Worm (Caenorhabditis elegans) whole organism, young adult: Measurements from ENCODE around the gene mbk-2.

Experiments used
- C06A6.2 ChIP-seq: fragments of 200-800 bp; sonication (Bioruptor generic); conservative IDR thresholded peaks from 2 replicates; pipeline ENCODE4 v1.3.6; 2022; ENCODE audit warnings: missing genetic modification characterization, missing compliant biosample characterization
- F10E7.11 ChIP-seq: sonication (generic microtip); optimal IDR thresholded peaks from 2 replicates; lab custom pipeline; 2017; ENCODE audit warnings: mild to moderate bottlenecking, missing genetic modification characterization, moderate library complexity, missing compliant biosample characterization
- Y56A3A.18 ChIP-seq: fragments of 200-800 bp; sonication (Bioruptor generic); IDR thresholded peaks from 2 replicates; pipeline ENCODE4 v1.3.6; 2022; ENCODE audit warnings: missing genetic modification reagents, missing genetic modification characterization, missing compliant biosample characterization
- Y79H2A.3 ChIP-seq: fragments of 200-800 bp; sonication (Bioruptor generic); conservative IDR thresholded peaks from 2 replicates; pipeline ENCODE4 v1.3.6; 2022; ENCODE audit warnings: missing genetic modification reagents, missing genetic modification characterization, missing compliant biosample characterization
- Y95B8A.8 ChIP-seq: fragments of 200-800 bp; sonication (Bioruptor generic); IDR thresholded peaks from 2 replicates; pipeline ENCODE4 v1.3.6; 2022; ENCODE audit warnings: missing genetic modification reagents, missing genetic modification characterization, missing compliant biosample characterization
- akir-1 ChIP-seq: fragments of 200-800 bp; sonication (Bioruptor generic); optimal IDR thresholded peaks from 2 replicates; lab custom pipeline; 2018; ENCODE audit warnings: mild to moderate bottlenecking, missing genetic modification characterization, moderate library complexity, missing compliant biosample characterization
- aptf-2 ChIP-seq: fragments of 200-800 bp; sonication (Bioruptor generic); conservative IDR thresholded peaks from 2 replicates; pipeline ENCODE4 v1.3.6; 2022; ENCODE audit warnings: missing genetic modification reagents, missing genetic modification characterization, missing compliant biosample characterization
- attf-6 ChIP-seq: fragments of 200-800 bp; sonication (Bioruptor generic); IDR thresholded peaks from 2 replicates; pipeline ENCODE4 v1.3.6; 2022; ENCODE audit warnings: missing genetic modification reagents, missing genetic modification characterization, missing compliant biosample characterization
- bed-2 ChIP-seq: fragments of 200-800 bp; sonication (Bioruptor generic); IDR thresholded peaks from 2 replicates; pipeline ENCODE4 v1.3.6; 2022; ENCODE audit warnings: missing genetic modification reagents, missing genetic modification characterization, missing compliant biosample characterization
- ccch-3 ChIP-seq: fragments of 200-800 bp; sonication (Bioruptor generic); optimal IDR thresholded peaks from 2 replicates; lab custom pipeline; 2018; ENCODE audit warnings: mild to moderate bottlenecking, missing genetic modification characterization, missing compliant biosample characterization
- ceh-40 ChIP-seq: fragments of 200-800 bp; sonication (Bioruptor generic); IDR thresholded peaks from 2 replicates; pipeline ENCODE4 v1.3.6; 2022; ENCODE audit warnings: missing genetic modification characterization, missing compliant biosample characterization
- ceh-58 ChIP-seq: fragments of 200-800 bp; sonication (Bioruptor generic); IDR thresholded peaks from 2 replicates; pipeline ENCODE4 v1.3.6; 2022; ENCODE audit warnings: missing genetic modification characterization, missing compliant biosample characterization
- ceh-91 ChIP-seq: fragments of 200-800 bp; sonication (Bioruptor generic); IDR thresholded peaks from 2 replicates; pipeline ENCODE4 v1.3.6; 2022; ENCODE audit warnings: missing genetic modification reagents, missing genetic modification characterization, missing compliant biosample characterization
- efl-1 ChIP-seq: fragments of 150-350 bp; optimal IDR thresholded peaks from 2 replicates; lab custom pipeline; 2014; ENCODE audit warnings: missing biosample characterization, missing genetic modification reagents, missing genetic modification characterization
- ets-4 ChIP-seq: fragments of 200-800 bp; sonication (Bioruptor generic); optimal IDR thresholded peaks from 2 replicates; lab custom pipeline; 2018; ENCODE audit warnings: mild to moderate bottlenecking, missing genetic modification characterization, missing compliant biosample characterization
- hmg-1.2 ChIP-seq: fragments of 200-800 bp; sonication (Bioruptor generic); IDR thresholded peaks from 2 replicates; pipeline ENCODE4 v1.3.6; 2022; ENCODE audit warnings: missing genetic modification reagents, missing genetic modification characterization, missing compliant biosample characterization
- lag-1 ChIP-seq: fragments of 200-800 bp; sonication (Bioruptor generic); IDR thresholded peaks from 2 replicates; pipeline ENCODE4 v1.3.6; 2022; ENCODE audit warnings: missing genetic modification reagents, missing genetic modification characterization, missing compliant biosample characterization
- let-526 ChIP-seq: fragments of 200-800 bp; sonication (Bioruptor generic); IDR thresholded peaks from 2 replicates; pipeline ENCODE4 v1.3.6; 2022; ENCODE audit warnings: missing genetic modification reagents, missing genetic modification characterization, missing compliant biosample characterization
- let-607 ChIP-seq, 2 experiments: fragments of 200-800 bp in 1 of 2; sonication (Bioruptor generic) in 1 of 2; sonication (generic microtip) in 1 of 2; optimal IDR thresholded peaks; 2 replicates each; lab custom pipeline; 2016 to 2018; ENCODE audit warnings: mild to moderate bottlenecking in 2 of 2, missing compliant biosample characterization in 2 of 2, missing genetic modification characterization in 2 of 2, moderate library complexity in 2 of 2, missing genotype in 1 of 2
- lin-40 ChIP-seq: sonication (generic microtip); optimal IDR thresholded peaks from 2 replicates; lab custom pipeline; 2016; ENCODE audit warnings: missing genetic modification characterization, mild to moderate bottlenecking, missing compliant biosample characterization, missing genotype, missing genetic modification reagents
- lir-1 ChIP-seq: fragments of 200-800 bp; sonication (Bioruptor generic); conservative IDR thresholded peaks from 2 replicates; pipeline ENCODE4 v1.3.6; 2022; ENCODE audit warnings: missing genetic modification reagents, missing genetic modification characterization, missing compliant biosample characterization
- lsl-1 ChIP-seq: fragments of 200-800 bp; sonication (Bioruptor generic); optimal IDR thresholded peaks from 2 replicates; lab custom pipeline; 2018; ENCODE audit warnings: mild to moderate bottlenecking, missing genetic modification characterization, moderate library complexity, missing compliant biosample characterization
- madf-10 ChIP-seq: sonication (generic microtip); optimal IDR thresholded peaks from 2 replicates; lab custom pipeline; 2016; ENCODE audit warnings: mild to moderate bottlenecking, missing genetic modification characterization, missing compliant biosample characterization
- madf-8 ChIP-seq: fragments of 200-800 bp; sonication (Bioruptor generic); conservative IDR thresholded peaks from 2 replicates; pipeline ENCODE4 v1.3.6; 2022; ENCODE audit warnings: missing genetic modification reagents, missing genetic modification characterization, missing compliant biosample characterization
- mxl-1 ChIP-seq: sonication (generic microtip); optimal IDR thresholded peaks from 2 replicates; lab custom pipeline; 2016; ENCODE audit warnings: missing genetic modification characterization, missing compliant biosample characterization
- pbrm-1 ChIP-seq: fragments of 200-800 bp; sonication (Bioruptor generic); IDR thresholded peaks from 2 replicates; pipeline ENCODE4 v1.3.6; 2022; ENCODE audit warnings: missing genetic modification reagents, missing genetic modification characterization, missing compliant biosample characterization
- sdz-38 ChIP-seq: sonication (generic microtip); optimal IDR thresholded peaks from 2 replicates; lab custom pipeline; 2016; ENCODE audit warnings: missing genotype, missing genetic modification characterization, missing compliant biosample characterization
- sea-2 ChIP-seq: fragments of 200-800 bp; sonication (Bioruptor generic); IDR thresholded peaks from 2 replicates; pipeline ENCODE4 v1.3.6; 2022; ENCODE audit warnings: missing genetic modification characterization, missing compliant biosample characterization
- snpc-1.1 ChIP-seq: sonication (generic microtip); optimal IDR thresholded peaks from 2 replicates; lab custom pipeline; 2017; ENCODE audit warnings: missing genetic modification characterization, mild to moderate bottlenecking, missing compliant biosample characterization, antibody characterized with exemption, moderate library complexity, missing genotype, missing genetic modification reagents; ENCODE audit not compliant: insufficient read depth
- snpc-1.3 ChIP-seq: sonication (generic microtip); optimal IDR thresholded peaks from 2 replicates; lab custom pipeline; 2017; ENCODE audit warnings: missing genetic modification characterization, mild to moderate bottlenecking, missing compliant biosample characterization, antibody characterized with exemption, moderate library complexity, missing genotype, missing genetic modification reagents; ENCODE audit not compliant: insufficient read depth
- somi-1 ChIP-seq: fragments of 200-800 bp; sonication (Bioruptor generic); optimal IDR thresholded peaks from 2 replicates; lab custom pipeline; 2018; ENCODE audit warnings: mild to moderate bottlenecking, missing genetic modification characterization, missing compliant biosample characterization
- tbp1 ChIP-seq: fragments of 200-800 bp; sonication (Bioruptor generic); optimal IDR thresholded peaks from 2 replicates; lab custom pipeline; 2018; ENCODE audit warnings: mild to moderate bottlenecking, missing genetic modification characterization, missing compliant biosample characterization
- xnd-1 ChIP-seq: sonication (generic microtip); optimal IDR thresholded peaks from 2 replicates; lab custom pipeline; 2016; ENCODE audit warnings: missing genotype, missing genetic modification reagents, missing genetic modification characterization, missing compliant biosample characterization
- ztf-6 ChIP-seq: fragments of 200-800 bp; sonication (Bioruptor generic); IDR thresholded peaks from 2 replicates; pipeline ENCODE4 v1.3.6; 2022; ENCODE audit warnings: missing genetic modification reagents, missing genetic modification characterization, missing compliant biosample characterization

The mbk-2 gene

ce11 chrIV:13068451-13068850 lies 59.5 kb downstream of the mbk-2 start, which contains the start of gene scl-6:
TSS of gene scl-6 (plus strand) at chrIV:13068751.
- TF ChIP-seq tbp1, result no peak
- TF ChIP-seq let-607 (tag; optimal IDR thresholded peaks at IDR 0.05; lab: Kevin White, UChicago), result no peak
- no peak for TF ChIP-seq C06A6.2 (GFP tag; lab: Robert Waterston, UW)
- TF ChIP-seq madf-8 (GFP tag; lab: Robert Waterston, UW), result no peak
- no peak for TF ChIP-seq aptf-2 (GFP tag; lab: Robert Waterston, UW)
- no peak for TF ChIP-seq efl-1
- TF ChIP-seq Y95B8A.8 (GFP tag; lab: Robert Waterston, UW), result no peak
- no peak for TF ChIP-seq ccch-3 (GFP tag; lab: Kevin White, UChicago)
- TF ChIP-seq sea-2 (GFP tag; lab: Robert Waterston, UW), result no peak
- TF ChIP-seq sdz-38 (tag; lab: Kevin White, UChicago), result no peak
- no peak for TF ChIP-seq let-526 (GFP tag; lab: Robert Waterston, UW)
- TF ChIP-seq Y56A3A.18 (GFP tag; lab: Robert Waterston, UW), result no peak

ce11 chrIV:13070142-13070541 lies 61.2 kb downstream of the mbk-2 start, which contains the start of gene scl-7:
TSS of gene scl-7 (plus strand) at chrIV:13070442.
- TF ChIP-seq F10E7.11 (tag; lab: Kevin White, UChicago) (no peak), ceh-40 (GFP tag; lab: Robert Waterston, UW) (no peak), pbrm-1 (GFP tag; lab: Robert Waterston, UW) (no peak), madf-10 (tag; lab: Kevin White, UChicago) (no peak), lag-1 (GFP tag; lab: Robert Waterston, UW) (no peak)

ce11 chrIV:13071445-13071844 lies 62.5 kb downstream of the mbk-2 start, which contains the start of gene scl-8:
TSS of gene scl-8 (plus strand) at chrIV:13071745.
- no peak for TF ChIP-seq snpc-1.3 (tag; lab: Kevin White, UChicago)
- TF ChIP-seq F10E7.11 (tag; lab: Kevin White, UChicago), result no peak
- no peak for TF ChIP-seq akir-1 (GFP tag; lab: Kevin White, UChicago)
- no peak for TF ChIP-seq lsl-1
- no peak for TF ChIP-seq ceh-58 (GFP tag; lab: Robert Waterston, UW)
- no peak for TF ChIP-seq hmg-1.2
- TF ChIP-seq ets-4 (GFP tag; lab: Kevin White, UChicago), result no peak
- TF ChIP-seq attf-6 (GFP tag; lab: Robert Waterston, UW), result no peak
- TF ChIP-seq somi-1 (GFP tag; lab: Kevin White, UChicago), result no peak
- no peak for TF ChIP-seq lir-1 (GFP tag; lab: Robert Waterston, UW)
- TF ChIP-seq mxl-1 (tag; lab: Kevin White, UChicago), result no peak
- no peak for TF ChIP-seq xnd-1 (tag; lab: Kevin White, UChicago)
- no peak for TF ChIP-seq ztf-6 (GFP tag; lab: Robert Waterston, UW)
- TF ChIP-seq ceh-91 (GFP tag; lab: Robert Waterston, UW), result no peak
- no peak for TF ChIP-seq bed-2
- TF ChIP-seq lin-40, result no peak
- no peak for TF ChIP-seq snpc-1.1 (tag; lab: Kevin White, UChicago)
- TF ChIP-seq Y79H2A.3 (GFP tag; lab: Robert Waterston, UW), result no peak
